Worm (Caenorhabditis elegans): ENCODE data around the gene cnc-7.
"Not testable (repeated sequence)": the region's sequence is repeated elsewhere in the genome, so short reads cannot be mapped to it uniquely, and the experiment has no call there.

DNA sequence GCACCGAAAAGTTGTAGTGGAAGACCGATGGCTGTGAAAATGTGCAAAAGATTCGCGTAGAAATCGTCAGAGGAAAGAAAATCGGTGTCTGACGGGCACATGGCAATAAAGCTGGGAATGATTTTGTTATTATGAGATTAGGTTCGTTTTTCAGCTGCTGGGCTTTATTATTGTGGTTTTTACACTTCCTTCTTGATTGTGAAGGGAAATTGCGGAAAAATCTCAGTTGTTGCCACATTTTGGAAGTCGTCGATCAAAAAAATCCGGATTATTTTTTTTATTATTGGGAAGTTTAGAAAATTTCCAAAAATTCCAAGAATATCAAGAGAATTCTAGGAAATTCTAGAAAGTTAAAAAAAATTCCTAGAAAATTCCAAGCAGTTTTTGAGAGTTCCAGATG lies 24.7 kb upstream of the cnc-7 start, which contains the start of gene srh-177:
- not testable (repeated sequence) for TF ChIP-seq hmg-1.2 (GFP tag; IDR thresholded peaks at IDR 0.05); athp-1 (tag; optimal IDR thresholded peaks at IDR 0.05); dpff-1 (tag; optimal IDR thresholded peaks at IDR 0.05); ceh-91 (GFP tag; IDR thresholded peaks at IDR 0.05); bed-2 (GFP tag; IDR thresholded peaks at IDR 0.05); dpl-1 (GFP tag; optimal IDR thresholded peaks at IDR 0.05); ama-1 (optimal IDR thresholded peaks at IDR 0.05); ama-1 (GFP tag; optimal IDR thresholded peaks at IDR 0.05); sptf-2 (GFP tag; optimal IDR thresholded peaks at IDR 0.05); pbrm-1 (GFP tag; IDR thresholded peaks at IDR 0.05)
